Worm (Caenorhabditis elegans): ENCODE results near the gene Y17G7B.3.

The Y17G7B.3 gene

DNA sequence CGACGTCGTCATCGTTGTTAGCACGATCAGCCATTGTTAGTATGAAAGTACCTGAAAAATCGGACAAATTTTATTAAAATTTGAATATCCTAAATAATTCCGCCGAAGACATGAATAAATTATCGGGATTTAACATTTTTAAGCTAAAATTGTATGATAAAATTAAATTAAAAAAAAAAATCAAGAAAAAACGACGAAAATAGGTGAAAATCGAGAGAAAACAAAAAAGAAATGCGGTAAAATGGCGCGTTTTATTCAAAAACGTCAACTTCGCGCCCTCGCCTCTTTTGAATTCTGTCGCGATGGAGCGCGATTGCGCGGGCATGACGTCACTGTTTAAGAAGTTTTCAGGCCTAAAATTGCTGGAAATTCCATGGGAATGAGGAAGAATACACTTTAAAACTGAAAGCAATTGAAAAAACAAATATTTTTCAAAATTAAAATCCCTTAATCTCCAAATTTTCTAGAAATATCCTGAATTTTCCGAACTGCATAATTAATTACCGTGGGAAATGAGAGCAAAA, 17.8 kb downstream of the Y17G7B.3 start, which contains the start of gene mcm-2:
Gene mcm-2, minus strand, starts transcription at position 51 of the 524 bp plus-strand sequence.
- TF ChIP-seq ztf-23 (GFP tag; IDR thresholded peaks at IDR 0.05) = 0 out of 2 replicates have a peak, but pooled peaks have one; percentile 25
- TF ChIP-seq ztf-29 (GFP tag; IDR thresholded peaks at IDR 0.05) = no peak

DNA sequence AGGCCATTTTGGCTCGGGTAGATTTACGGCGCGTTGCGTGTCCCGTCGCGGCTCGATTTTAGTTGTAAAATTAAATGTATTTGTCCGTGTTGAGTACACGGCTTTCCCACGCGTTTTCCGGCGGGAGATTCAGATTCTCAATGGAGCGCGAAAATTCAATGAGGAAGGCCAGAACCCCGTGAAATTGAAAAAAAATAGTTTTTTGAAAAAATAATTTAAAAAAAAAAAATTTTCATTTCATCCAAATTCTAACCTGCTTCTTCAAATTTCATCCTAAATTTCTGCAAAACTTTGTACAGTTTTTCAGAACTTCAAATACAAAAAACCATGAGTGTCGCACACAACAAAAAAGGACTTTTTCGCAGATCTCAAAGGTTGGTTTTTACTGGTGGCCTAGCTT, 19.9 kb downstream of the Y17G7B.3 start, which contains the start of gene glb-29:
Gene glb-29, plus strand, starts transcription at position 301 of the 400 bp plus-strand sequence.
- TF ChIP-seq flt-1 (GFP tag; IDR thresholded peaks at IDR 0.05) (no peak), klf-2 (GFP tag; conservative IDR thresholded peaks at IDR 0.05) (no peak), T22C8.4 (GFP tag; IDR thresholded peaks at IDR 0.05) (no peak), ztf-29 (GFP tag; IDR thresholded peaks at IDR 0.05) (no peak), med-1 (GFP tag; optimal IDR thresholded peaks at IDR 0.05; ENCODE audit: insufficient read depth) (no peak), tab-1 (GFP tag; IDR thresholded peaks at IDR 0.05) (no peak), cog-1 (tag; optimal IDR thresholded peaks at IDR 0.05) (no peak), ref-1 (GFP tag; conservative IDR thresholded peaks at IDR 0.05) (no peak), ztf-23 (GFP tag; IDR thresholded peaks at IDR 0.05) (no peak)

DNA sequence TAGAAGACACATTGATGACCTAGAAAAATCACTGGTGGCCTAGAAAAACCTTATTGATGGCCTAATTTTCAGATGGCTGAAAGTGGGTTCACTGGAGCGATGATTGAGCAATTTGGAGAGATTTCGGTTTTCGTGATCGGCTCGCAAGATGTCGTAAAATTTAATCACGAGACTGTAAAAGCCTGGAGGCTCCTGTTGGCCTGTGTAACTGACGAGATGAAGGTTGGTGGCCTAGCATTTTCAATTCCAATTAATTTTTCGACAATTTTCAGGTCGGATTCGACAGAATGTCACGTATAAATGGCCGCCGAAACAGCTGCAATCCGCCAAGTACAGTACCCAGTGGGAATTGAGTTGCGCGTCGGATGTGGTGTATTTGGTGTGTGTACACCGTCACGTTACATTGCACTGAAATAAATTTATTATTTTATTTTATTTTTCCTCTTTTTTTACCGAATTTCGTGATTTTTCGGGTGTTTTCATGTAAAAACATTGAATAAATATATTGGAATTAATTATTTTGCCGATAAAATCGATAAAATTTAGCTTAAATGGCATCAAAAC, 34.6 kb downstream of the Y17G7B.3 start, which contains the start of gene Y17G7B.12:
Gene Y17G7B.12, plus strand, starts transcription at position 547 of the 564 bp plus-strand sequence.
- TF ChIP-seq cog-1 (tag; optimal IDR thresholded peaks at IDR 0.05) (no peak), flt-1 (GFP tag; IDR thresholded peaks at IDR 0.05) (no peak), ztf-29 (GFP tag; IDR thresholded peaks at IDR 0.05) (no peak), med-1 (GFP tag; optimal IDR thresholded peaks at IDR 0.05; ENCODE audit: insufficient read depth) (no peak), tab-1 (GFP tag; IDR thresholded peaks at IDR 0.05) (no peak), T22C8.4 (GFP tag; IDR thresholded peaks at IDR 0.05) (no peak), ztf-23 (GFP tag; IDR thresholded peaks at IDR 0.05) (no peak), ref-1 (GFP tag; conservative IDR thresholded peaks at IDR 0.05) (no peak), klf-2 (GFP tag; conservative IDR thresholded peaks at IDR 0.05) (no peak)

DNA sequence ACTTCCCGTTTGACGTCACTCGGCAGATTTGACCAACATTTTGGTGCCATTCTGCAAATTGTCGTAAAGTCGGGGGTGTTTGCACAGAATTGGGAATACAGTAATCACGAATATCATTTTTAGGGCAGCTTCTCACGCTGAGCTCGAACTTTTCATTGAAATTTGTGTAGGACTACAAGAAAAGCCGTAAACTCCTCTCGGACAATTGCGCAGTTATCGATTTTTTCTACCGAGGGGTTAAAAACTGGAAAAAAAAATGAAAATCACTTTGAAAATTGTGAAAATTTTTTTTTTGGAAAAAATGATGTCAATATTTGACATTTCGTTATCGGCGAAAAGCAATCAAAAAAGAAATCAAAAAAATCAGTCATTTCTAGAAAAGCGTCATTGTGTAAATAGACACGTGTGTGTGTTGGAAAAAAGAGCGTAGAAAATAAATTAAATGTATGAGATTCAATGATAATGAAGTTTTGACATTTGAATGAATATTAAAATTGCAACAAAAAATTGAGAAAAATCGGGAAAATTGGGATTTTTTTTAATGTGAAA, 38.9 kb downstream of the Y17G7B.3 start, which contains the start of gene Y17G7B.8:
Gene Y17G7B.8, minus strand, starts transcription at position 51 of the 549 bp plus-strand sequence.
- TF ChIP-seq cog-1 (tag; optimal IDR thresholded peaks at IDR 0.05) = no peak
- no peak for TF ChIP-seq ztf-23 (GFP tag; IDR thresholded peaks at IDR 0.05)
- TF ChIP-seq klf-2 (GFP tag; conservative IDR thresholded peaks at IDR 0.05) = no peak
- no peak for TF ChIP-seq med-1 (GFP tag; optimal IDR thresholded peaks at IDR 0.05; ENCODE audit: insufficient read depth)
- TF ChIP-seq flt-1 (GFP tag; IDR thresholded peaks at IDR 0.05) = no peak
- TF ChIP-seq ztf-29 (GFP tag; IDR thresholded peaks at IDR 0.05) = no peak
- no peak for TF ChIP-seq ref-1 (GFP tag; conservative IDR thresholded peaks at IDR 0.05)
- TF ChIP-seq T22C8.4 (GFP tag; IDR thresholded peaks at IDR 0.05) = no peak
- TF ChIP-seq tab-1 (GFP tag; IDR thresholded peaks at IDR 0.05) = no peak

DNA sequence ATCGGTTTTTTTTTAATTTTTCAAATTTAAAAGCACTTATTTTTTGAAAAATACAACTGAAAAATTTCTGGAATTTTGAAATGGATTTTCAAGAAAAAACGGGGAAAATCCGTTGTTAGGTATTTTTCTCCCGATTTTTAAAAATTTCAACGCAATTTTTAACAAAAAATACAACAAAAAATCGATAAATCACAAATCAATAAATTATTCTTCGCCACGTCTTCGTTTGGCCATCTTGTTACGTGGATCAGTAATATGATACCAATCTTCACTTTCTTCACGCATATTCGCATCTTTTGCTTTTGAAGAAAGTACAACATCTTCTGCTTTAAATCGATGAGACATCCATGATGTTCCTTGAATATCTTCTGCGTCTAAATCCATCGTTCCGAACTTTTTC, 39.9 kb downstream of the Y17G7B.3 start:
- TF ChIP-seq T22C8.4 (GFP tag; IDR thresholded peaks at IDR 0.05) (0 out of 2 replicates have a peak, but pooled peaks have one; percentile 17), ref-1 (GFP tag; conservative IDR thresholded peaks at IDR 0.05) (no peak), tab-1 (GFP tag; IDR thresholded peaks at IDR 0.05) (no peak)

DNA sequence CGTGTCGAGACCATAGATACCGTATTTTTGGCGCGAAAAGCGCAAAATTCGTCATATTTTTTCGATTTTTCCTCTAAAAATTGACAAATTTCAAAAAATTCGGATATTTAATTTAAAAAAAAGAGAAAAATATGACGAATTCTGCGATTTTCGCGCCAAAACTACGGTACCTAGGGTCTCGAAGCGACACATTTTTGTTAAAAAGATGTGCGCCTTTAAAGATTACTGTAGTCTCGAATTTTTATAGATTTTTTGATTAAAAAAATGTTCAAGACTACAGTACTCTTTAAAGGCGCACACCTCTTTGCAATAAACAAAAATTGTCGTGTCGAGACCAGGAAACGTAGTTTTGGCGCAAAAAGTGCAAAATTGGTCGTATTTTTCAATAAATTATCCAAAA, 47.3 kb downstream of the Y17G7B.3 start:
- no peak for TF ChIP-seq T22C8.4 (GFP tag; IDR thresholded peaks at IDR 0.05)
- no peak for TF ChIP-seq ztf-29 (GFP tag; IDR thresholded peaks at IDR 0.05)
- no peak for TF ChIP-seq ztf-23 (GFP tag; IDR thresholded peaks at IDR 0.05)
- TF ChIP-seq ref-1 (GFP tag; conservative IDR thresholded peaks at IDR 0.05) = no peak
- TF ChIP-seq cog-1 (tag; optimal IDR thresholded peaks at IDR 0.05) = no peak
- no peak for TF ChIP-seq tab-1 (GFP tag; IDR thresholded peaks at IDR 0.05)
- TF ChIP-seq med-1 (GFP tag; optimal IDR thresholded peaks at IDR 0.05; ENCODE audit: insufficient read depth) = no peak
- no peak for TF ChIP-seq flt-1 (GFP tag; IDR thresholded peaks at IDR 0.05)
- no peak for TF ChIP-seq klf-2 (GFP tag; conservative IDR thresholded peaks at IDR 0.05)

DNA sequence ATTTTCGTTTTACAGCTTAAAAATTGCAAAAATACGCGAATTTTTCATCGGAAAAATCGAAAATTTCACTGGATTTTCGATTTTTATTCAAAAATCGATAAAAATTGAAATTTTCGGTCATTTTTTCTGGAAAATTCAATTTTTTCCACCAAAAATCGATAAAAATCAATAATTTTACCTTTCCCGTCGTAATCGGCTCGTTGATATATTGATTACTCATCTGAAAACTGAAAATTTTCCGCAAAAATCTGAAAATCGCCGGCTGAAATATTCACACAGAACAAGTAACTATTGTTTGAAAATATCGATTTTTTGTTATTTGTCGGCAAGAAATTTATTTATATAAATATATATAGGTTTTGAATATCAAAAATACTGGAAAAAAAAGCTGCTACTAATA, 47.7 kb downstream of the Y17G7B.3 start, which contains the start of gene cyn-16:
Gene cyn-16, minus strand, starts transcription at position 227 of the 400 bp plus-strand sequence.
- TF ChIP-seq flt-1 (GFP tag; IDR thresholded peaks at IDR 0.05) (no peak), ztf-23 (GFP tag; IDR thresholded peaks at IDR 0.05) (no peak), ztf-29 (GFP tag; IDR thresholded peaks at IDR 0.05) (no peak), ref-1 (GFP tag; conservative IDR thresholded peaks at IDR 0.05) (no peak), cog-1 (tag; optimal IDR thresholded peaks at IDR 0.05) (no peak), tab-1 (GFP tag; IDR thresholded peaks at IDR 0.05) (no peak), T22C8.4 (GFP tag; IDR thresholded peaks at IDR 0.05) (0 out of 2 replicates have a peak, but pooled peaks have one; percentile 15), med-1 (GFP tag; optimal IDR thresholded peaks at IDR 0.05; ENCODE audit: insufficient read depth) (no peak), klf-2 (GFP tag; conservative IDR thresholded peaks at IDR 0.05) (no peak)

DNA sequence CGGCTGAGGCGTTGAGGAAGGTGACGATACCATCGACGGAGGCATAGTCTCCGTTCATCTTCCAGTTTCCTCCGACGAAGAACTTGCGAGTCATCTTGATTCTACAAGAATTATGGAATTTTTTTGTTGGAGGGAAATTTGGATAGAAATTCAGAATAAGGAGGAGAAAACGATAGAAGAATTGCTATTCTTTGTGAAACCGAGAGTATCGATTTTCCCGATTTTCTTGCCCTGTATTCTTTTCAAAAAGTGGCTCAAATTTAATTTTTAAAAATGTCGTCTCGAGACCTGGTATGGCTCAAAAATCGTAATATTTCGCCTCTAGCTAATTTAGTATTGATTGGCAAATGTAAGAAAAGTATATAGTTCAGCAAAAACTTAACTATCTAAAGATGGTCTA, 50.2 kb downstream of the Y17G7B.3 start, which contains the start of gene tpi-1:
Gene tpi-1, minus strand, starts transcription at position 101 of the 400 bp plus-strand sequence.
- TF ChIP-seq klf-2 (GFP tag; conservative IDR thresholded peaks at IDR 0.05) (no peak), ztf-23 (GFP tag; IDR thresholded peaks at IDR 0.05) (no peak), tab-1 (GFP tag; IDR thresholded peaks at IDR 0.05) (no peak), med-1 (GFP tag; optimal IDR thresholded peaks at IDR 0.05; ENCODE audit: insufficient read depth) (no peak)

DNA sequence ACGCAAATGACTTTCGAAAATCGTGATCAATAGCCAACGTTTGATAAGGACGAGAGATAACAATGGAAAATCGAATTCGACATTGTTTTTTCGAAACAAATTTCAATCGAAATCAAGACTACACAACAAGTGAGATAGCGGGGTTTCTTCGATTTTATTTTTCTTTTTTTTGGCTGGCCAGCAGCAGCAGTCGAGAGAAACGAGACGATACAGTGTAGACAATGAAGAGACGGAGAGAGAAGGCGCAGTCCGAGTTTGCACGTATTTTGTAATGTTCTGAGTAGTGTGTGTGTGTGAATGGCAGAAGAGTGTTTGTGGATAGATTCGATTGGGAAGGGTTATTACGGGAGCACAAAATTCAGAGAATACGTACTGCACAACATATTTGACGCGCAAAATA, 51.3 kb downstream of the Y17G7B.3 start:
- TF ChIP-seq med-1 (GFP tag; optimal IDR thresholded peaks at IDR 0.05; ENCODE audit: insufficient read depth) (no peak), ztf-23 (GFP tag; IDR thresholded peaks at IDR 0.05) (no peak), tab-1 (GFP tag; IDR thresholded peaks at IDR 0.05) (no peak)

DNA sequence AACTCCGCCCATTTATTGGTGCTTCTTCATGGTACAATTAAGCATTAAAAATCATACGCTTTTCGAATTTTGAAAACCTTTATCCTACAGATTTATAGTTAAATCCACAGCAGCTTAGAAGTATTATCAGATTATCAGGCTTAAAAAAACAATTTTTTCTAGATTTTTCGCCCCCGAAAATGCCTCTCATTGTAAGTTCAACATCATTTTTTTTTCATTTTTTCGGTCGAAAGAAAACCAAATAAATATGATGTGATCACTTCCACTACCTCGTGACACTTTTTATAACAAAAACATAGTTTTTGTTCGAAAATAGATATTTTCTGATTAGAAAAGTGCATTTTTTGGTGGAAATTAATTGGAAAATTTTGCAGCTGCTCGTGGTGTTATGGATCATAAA, 52.3 kb downstream of the Y17G7B.3 start:
- TF ChIP-seq ztf-23 (GFP tag; IDR thresholded peaks at IDR 0.05) = no peak
- TF ChIP-seq med-1 (GFP tag; optimal IDR thresholded peaks at IDR 0.05; ENCODE audit: insufficient read depth) = no peak
- no peak for TF ChIP-seq T22C8.4 (GFP tag; IDR thresholded peaks at IDR 0.05)
- TF ChIP-seq ref-1 (GFP tag; conservative IDR thresholded peaks at IDR 0.05) = no peak
- TF ChIP-seq flt-1 (GFP tag; IDR thresholded peaks at IDR 0.05) = no peak
- no peak for TF ChIP-seq cog-1 (tag; optimal IDR thresholded peaks at IDR 0.05)
- no peak for TF ChIP-seq ztf-29 (GFP tag; IDR thresholded peaks at IDR 0.05)
- TF ChIP-seq klf-2 (GFP tag; conservative IDR thresholded peaks at IDR 0.05) = no peak
- TF ChIP-seq tab-1 (GFP tag; IDR thresholded peaks at IDR 0.05) = no peak

Data from whole organism, midembryonic.